Worm (Caenorhabditis elegans): Measurements from ENCODE around the gene E02H4.5.
A peak's percentile ranks its signal among the peaks of the same experiment; 100 is the strongest.

The E02H4.5 gene

ce11 chrX:14244493-14244892 is 10.4 kb downstream of the E02H4.5 start (continued):
- TF ChIP-seq lir-3 (tag; optimal IDR thresholded peaks at IDR 0.05; ENCODE audit: poor library complexity) (no peak), F16B12.6 (tag; optimal IDR thresholded peaks at IDR 0.05) (peak; percentile 77), snpc-4 (tag; optimal IDR thresholded peaks at IDR 0.05) (no peak), nhr-11 (tag; optimal IDR thresholded peaks at IDR 0.05) (no peak), pag-3 (tag; optimal IDR thresholded peaks at IDR 0.05; ENCODE audit: borderline replicate concordance, insufficient read depth) (no peak), blmp-1 (tag; optimal IDR thresholded peaks at IDR 0.05) (peak; percentile 51), aly-2 (tag; optimal IDR thresholded peaks at IDR 0.05) (no peak), Y116A8C.19 (tag; optimal IDR thresholded peaks at IDR 0.05; ENCODE audit: borderline replicate concordance) (no peak), nhr-12 (tag; optimal IDR thresholded peaks at IDR 0.05) (no peak), nhr-90 (tag; optimal IDR thresholded peaks at IDR 0.05; ENCODE audit: poor library complexity) (no peak), snu-23 (GFP tag; optimal IDR thresholded peaks at IDR 0.05) (peak; percentile 6), sup-37 (GFP tag; optimal IDR thresholded peaks at IDR 0.05) (no peak)

DNA sequence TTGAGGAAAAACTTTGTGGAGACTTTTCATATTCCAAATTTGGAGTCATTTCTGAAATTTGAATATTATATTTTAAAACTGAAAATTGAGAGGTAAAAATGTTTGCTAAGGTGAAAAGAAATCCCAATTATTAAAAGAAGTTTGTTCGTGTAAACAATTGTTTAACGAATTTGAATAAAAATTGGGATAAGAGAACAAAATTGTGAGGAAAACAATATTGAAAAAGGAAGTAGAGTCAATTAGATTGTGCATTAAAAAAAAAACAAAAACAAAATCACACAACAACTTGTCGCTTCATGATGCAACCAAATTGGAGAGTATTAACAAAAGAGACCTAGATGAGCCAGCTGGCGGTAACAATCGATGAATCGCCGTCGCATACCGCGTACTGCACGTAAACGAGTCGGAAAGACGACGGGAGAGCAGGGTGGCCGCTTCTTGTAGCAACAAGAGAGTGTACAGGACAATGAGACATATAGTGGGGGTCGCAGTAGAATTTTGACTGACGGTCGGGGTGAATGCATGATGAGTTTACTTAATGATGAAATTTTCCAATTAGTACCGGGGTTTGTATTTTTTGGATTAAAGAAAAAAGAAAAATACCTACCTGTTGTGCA is 11.5 kb downstream of the E02H4.5 start, which contains the start of gene K04C1.3:
K04C1.3 (minus strand) TSS at position 51 of the 617 bp plus-strand sequence.
- TF ChIP-seq dsc-1 (tag; optimal IDR thresholded peaks at IDR 0.05) = no peak
- TF ChIP-seq nhr-84 (tag; optimal IDR thresholded peaks at IDR 0.05) = no peak
- no peak for TF ChIP-seq unc-30 (tag; optimal IDR thresholded peaks at IDR 0.05)
- TF ChIP-seq mef-2 (tag; optimal IDR thresholded peaks at IDR 0.05) = no peak
- no peak for TF ChIP-seq alr-1 (tag; optimal IDR thresholded peaks at IDR 0.05; ENCODE audit: borderline replicate concordance)
- no peak for TF ChIP-seq ceh-90 (tag; optimal IDR thresholded peaks at IDR 0.05)
- no peak for TF ChIP-seq ceh-82 (tag; optimal IDR thresholded peaks at IDR 0.05)
- no peak for TF ChIP-seq unc-62 (GFP tag; optimal IDR thresholded peaks at IDR 0.05)
- no peak for TF ChIP-seq sox-4 (tag; optimal IDR thresholded peaks at IDR 0.05)
- TF ChIP-seq nhr-19 (GFP tag; conservative IDR thresholded peaks at IDR 0.05) = no peak
- no peak for TF ChIP-seq isw-1 (GFP tag; IDR thresholded peaks at IDR 0.05)

DNA sequence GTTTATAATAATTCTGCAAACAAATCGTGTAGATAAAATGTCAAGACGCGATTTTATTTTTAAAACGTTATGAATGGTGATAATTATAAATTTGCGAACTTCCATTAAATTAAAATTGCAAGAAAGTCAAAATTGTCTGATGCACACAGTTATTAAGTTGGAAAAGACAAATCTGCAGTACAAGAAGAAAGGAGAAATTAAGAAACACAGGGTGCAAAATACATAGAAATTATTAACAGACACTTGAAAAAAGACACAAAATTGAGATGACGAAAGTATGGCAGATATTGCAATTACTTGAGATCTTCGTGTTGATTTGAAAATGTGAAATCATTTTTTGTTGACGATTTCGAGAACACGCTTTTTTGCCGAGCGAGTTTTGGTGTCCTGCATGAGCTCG is 13.4 kb downstream of the E02H4.5 start:
- no peak for TF ChIP-seq tlp-1 (tag; optimal IDR thresholded peaks at IDR 0.05)
- no peak for TF ChIP-seq swsn-7 (tag; optimal IDR thresholded peaks at IDR 0.05)
- TF ChIP-seq isw-1 (GFP tag; IDR thresholded peaks at IDR 0.05) = no peak

DNA sequence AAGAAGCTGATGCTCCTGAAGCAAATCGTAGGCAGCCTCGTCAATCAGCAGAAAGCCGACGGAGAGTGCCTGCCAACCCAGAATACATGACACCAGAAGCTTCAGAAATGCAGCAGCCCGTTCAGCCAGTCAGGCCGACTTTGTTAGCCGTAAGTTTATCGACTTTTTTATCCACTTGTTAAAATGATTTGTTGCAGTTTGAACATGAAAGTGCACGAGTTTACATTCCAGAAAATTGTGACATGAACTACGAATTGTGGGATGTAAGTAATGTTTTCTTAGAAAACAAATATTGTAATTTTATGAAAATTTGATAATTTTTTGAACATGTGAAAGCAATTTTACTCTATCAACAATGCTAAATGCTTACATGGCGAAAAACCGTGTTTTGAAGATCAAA is 14.7 kb downstream of the E02H4.5 start:
- no peak for TF ChIP-seq unc-98 (GFP tag; IDR thresholded peaks at IDR 0.05)
- no peak for TF ChIP-seq mep-1 (tag; optimal IDR thresholded peaks at IDR 0.05)
- no peak for TF ChIP-seq mab-9 (GFP tag; IDR thresholded peaks at IDR 0.05)
- TF ChIP-seq pag-3 (tag; optimal IDR thresholded peaks at IDR 0.05; ENCODE audit: borderline replicate concordance, insufficient read depth) = no peak
- TF ChIP-seq nhr-11 (tag; optimal IDR thresholded peaks at IDR 0.05) = no peak
- TF ChIP-seq elt-3 (tag; optimal IDR thresholded peaks at IDR 0.05) = no peak
- no peak for TF ChIP-seq sptf-1 (tag; optimal IDR thresholded peaks at IDR 0.05)
- no peak for TF ChIP-seq nhr-20 (tag; optimal IDR thresholded peaks at IDR 0.05)
- TF ChIP-seq sup-37 (GFP tag; optimal IDR thresholded peaks at IDR 0.05) = no peak
- TF ChIP-seq dpl-1 (GFP tag; optimal IDR thresholded peaks at IDR 0.05) = no peak
- no peak for TF ChIP-seq snu-23 (GFP tag; optimal IDR thresholded peaks at IDR 0.05)

DNA sequence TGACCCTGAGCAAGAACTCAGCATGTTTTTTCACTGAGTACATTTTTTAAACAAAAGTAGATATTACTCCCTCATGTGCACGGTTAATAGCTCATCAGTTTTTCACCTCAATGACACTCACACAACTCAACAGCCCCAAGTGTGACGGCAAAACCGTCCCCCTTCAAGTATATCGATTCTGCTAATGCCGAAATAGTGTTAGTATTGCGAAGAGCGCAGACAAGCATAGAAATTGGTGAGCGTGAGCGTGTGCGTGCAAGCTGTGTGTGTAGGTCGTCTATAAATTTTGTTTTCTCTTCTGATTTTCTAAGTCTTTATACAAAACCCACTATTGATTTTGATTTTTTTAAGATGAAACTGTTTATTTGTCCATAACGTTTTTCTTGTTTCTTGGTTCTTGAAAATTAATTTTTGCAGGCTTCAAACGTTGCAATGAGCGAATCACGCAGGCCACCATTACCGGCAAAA is 16.6 kb downstream of the E02H4.5 start, which contains the start of gene K04C1.2:
K04C1.2 (plus strand) TSS at position 418 of the 468 bp plus-strand sequence.
- TF ChIP-seq fos-1 (tag; optimal IDR thresholded peaks at IDR 0.05) (no peak), lin-15B (tag; optimal IDR thresholded peaks at IDR 0.05) (no peak), ztf-4 (tag; optimal IDR thresholded peaks at IDR 0.05) (no peak), nhr-90 (tag; optimal IDR thresholded peaks at IDR 0.05; ENCODE audit: poor library complexity) (no peak), nhr-85 (tag) (no peak), ceh-90 (tag; optimal IDR thresholded peaks at IDR 0.05) (no peak), ceh-8 (GFP tag; optimal IDR thresholded peaks at IDR 0.05) (no peak), lsy-2 (tag; optimal IDR thresholded peaks at IDR 0.05) (peak; percentile 36 to 38), snu-23 (GFP tag; optimal IDR thresholded peaks at IDR 0.05) (peak; percentile 59), tbx-2 (tag; optimal IDR thresholded peaks at IDR 0.05) (no peak), mep-1 (tag; optimal IDR thresholded peaks at IDR 0.05) (peak; percentile 38), lin-39 (tag; optimal IDR thresholded peaks at IDR 0.05) (no peak), nhr-47 (tag; optimal IDR thresholded peaks at IDR 0.05) (peak; percentile 6), rnt-1 (tag; optimal IDR thresholded peaks at IDR 0.05) (peak; percentile 52), dpl-1 (GFP tag; optimal IDR thresholded peaks at IDR 0.05) (peak in 1 of 3 experiments; percentile 35), nhr-71 (tag; optimal IDR thresholded peaks at IDR 0.05) (peak; percentile 33), nhr-84 (tag; optimal IDR thresholded peaks at IDR 0.05) (no peak), swsn-7 (tag; optimal IDR thresholded peaks at IDR 0.05) (peak; percentile 24), blmp-1 (tag; optimal IDR thresholded peaks at IDR 0.05) (peak; percentile 20), aha-1 (tag; optimal IDR thresholded peaks at IDR 0.05) (no peak)

Measured in whole organism, L1 larva.